Worm (Caenorhabditis elegans): ENCODE measurements around the gene F32D8.7.

F32D8.7 gene

DNA sequence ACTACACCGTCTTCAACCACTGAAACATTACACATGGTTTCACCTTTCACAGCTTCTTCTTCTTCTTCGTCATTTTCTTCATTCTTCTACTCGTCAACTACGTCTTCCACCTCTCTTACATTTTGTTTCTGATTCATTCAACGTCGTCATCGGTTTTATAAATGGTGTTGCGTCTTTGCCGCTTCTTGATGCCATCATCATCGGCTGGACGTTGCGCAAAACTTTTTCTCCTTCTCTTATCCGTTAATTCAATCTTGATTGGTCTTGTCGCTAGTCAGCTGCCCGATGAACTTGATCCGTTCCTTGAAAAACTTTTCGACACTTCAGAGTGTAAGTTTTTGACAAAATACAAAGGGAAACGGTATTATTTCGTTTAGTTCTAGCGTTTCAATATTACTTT lies 394 bp downstream of the F32D8.7 start:
- no peak for TF ChIP-seq unc-62 (GFP tag; optimal IDR thresholded peaks at IDR 0.05)
- TF ChIP-seq elt-1 (tag; optimal IDR thresholded peaks at IDR 0.05; ENCODE audit: borderline replicate concordance, insufficient read depth): peak; percentile 64

ce11 chrV:10901125-10901524 lies 2.9 kb downstream of the F32D8.7 start, which contains the start of gene spp-16:
TSS of gene spp-16 (minus strand) at chrV:10901303.
- TF ChIP-seq sem-2 (GFP tag; optimal IDR thresholded peaks at IDR 0.05): no peak

ce11 chrV:10902682-10903081 lies 4.4 kb downstream of the F32D8.7 start, which contains the start of gene F32D8.8:
TSS of gene F32D8.8 (minus strand) at chrV:10902782.
- no peak for TF ChIP-seq ceh-39 (tag; optimal IDR thresholded peaks at IDR 0.05)
- TF ChIP-seq unc-120 (tag; optimal IDR thresholded peaks at IDR 0.05; ENCODE audit: poor library complexity, severe bottlenecking): no peak
- TF ChIP-seq nhr-76 (tag; optimal IDR thresholded peaks at IDR 0.05): no peak
- TF ChIP-seq nhr-2 (tag; optimal IDR thresholded peaks at IDR 0.05): no peak
- TF ChIP-seq ces-1 (GFP tag; optimal IDR thresholded peaks at IDR 0.05): no peak
- TF ChIP-seq unc-62 (GFP tag; optimal IDR thresholded peaks at IDR 0.05): no peak
- TF ChIP-seq cnd-1 (tag; optimal IDR thresholded peaks at IDR 0.05): no peak
- TF ChIP-seq nhr-237 (tag; optimal IDR thresholded peaks at IDR 0.05): no peak

ce11 chrV:10903748-10904147 lies 5.5 kb downstream of the F32D8.7 start, which contains the start of gene F32D8.15:
TSS of gene F32D8.15 (plus strand) at chrV:10904048.
- TF ChIP-seq ceh-39 (tag; optimal IDR thresholded peaks at IDR 0.05) (no peak), ces-1 (GFP tag; optimal IDR thresholded peaks at IDR 0.05) (peak; percentile 48)

ce11 chrV:10904795-10905194 lies 6.6 kb downstream of the F32D8.7 start:
- no peak for TF ChIP-seq bed-3 (GFP tag; optimal IDR thresholded peaks at IDR 0.05)
- no peak for TF ChIP-seq ceh-83 (GFP tag; optimal IDR thresholded peaks at IDR 0.05)
- TF ChIP-seq ces-1 (GFP tag; optimal IDR thresholded peaks at IDR 0.05): peak; percentile 68
- no peak for TF ChIP-seq nhr-12 (tag; optimal IDR thresholded peaks at IDR 0.05)
- TF ChIP-seq snpc-4 (tag; optimal IDR thresholded peaks at IDR 0.05): no peak
- no peak for TF ChIP-seq unc-62 (GFP tag; optimal IDR thresholded peaks at IDR 0.05)
- no peak for TF ChIP-seq ceh-43 (GFP tag; optimal IDR thresholded peaks at IDR 0.05)
- no peak for TF ChIP-seq lin-32 (GFP tag; optimal IDR thresholded peaks at IDR 0.05)
- TF ChIP-seq lin-13 (tag; optimal IDR thresholded peaks at IDR 0.05): no peak
- no peak for TF ChIP-seq ceh-39 (tag; optimal IDR thresholded peaks at IDR 0.05)
- TF ChIP-seq unc-120 (tag; optimal IDR thresholded peaks at IDR 0.05; ENCODE audit: poor library complexity, severe bottlenecking): peak; percentile 6
- no peak for TF ChIP-seq sem-2 (GFP tag; optimal IDR thresholded peaks at IDR 0.05)
- TF ChIP-seq unc-39 (tag; optimal IDR thresholded peaks at IDR 0.05): no peak

ce11 chrV:10909071-10909470 lies 10.8 kb downstream of the F32D8.7 start, which contains the start of gene zzz-1:
TSS of gene zzz-1 (minus strand) at chrV:10909171.
- TF ChIP-seq unc-120 (tag; optimal IDR thresholded peaks at IDR 0.05; ENCODE audit: poor library complexity, severe bottlenecking) (no peak), mab-5 (tag; optimal IDR thresholded peaks at IDR 0.05) (no peak), ces-1 (GFP tag; optimal IDR thresholded peaks at IDR 0.05) (no peak), lin-13 (tag; optimal IDR thresholded peaks at IDR 0.05) (no peak), ceh-83 (GFP tag; optimal IDR thresholded peaks at IDR 0.05) (no peak), mep-1 (tag; optimal IDR thresholded peaks at IDR 0.05) (no peak)

DNA sequence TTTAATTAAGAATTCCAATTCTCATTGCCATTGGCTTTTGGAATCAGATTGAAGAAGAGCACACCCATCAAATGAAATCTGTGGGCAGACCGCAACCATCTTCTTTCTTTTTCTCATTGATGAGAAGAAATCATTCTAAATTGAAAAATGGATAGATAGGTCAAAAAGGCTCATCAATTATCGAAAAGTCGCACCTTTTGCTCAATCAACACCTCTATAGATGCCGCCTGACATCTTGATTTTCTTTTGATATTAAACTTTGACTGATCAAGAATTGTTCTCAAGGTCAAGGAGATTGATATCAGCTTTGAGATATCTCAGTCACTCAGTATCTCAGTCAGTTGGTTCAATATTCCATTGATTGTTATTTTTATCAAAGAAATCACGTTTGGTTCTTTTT lies 11.7 kb downstream of the F32D8.7 start:
- TF ChIP-seq drap-1 (GFP tag; optimal IDR thresholded peaks at IDR 0.05) (no peak), nhr-28 (tag; optimal IDR thresholded peaks at IDR 0.05) (no peak), lin-13 (tag; optimal IDR thresholded peaks at IDR 0.05) (no peak), elt-3 (tag; optimal IDR thresholded peaks at IDR 0.05) (no peak), flh-1 (GFP tag; optimal IDR thresholded peaks at IDR 0.05) (no peak), bed-3 (GFP tag; optimal IDR thresholded peaks at IDR 0.05) (no peak), ceh-83 (GFP tag; optimal IDR thresholded peaks at IDR 0.05) (no peak), mab-5 (tag; optimal IDR thresholded peaks at IDR 0.05) (no peak), unc-120 (tag; optimal IDR thresholded peaks at IDR 0.05; ENCODE audit: poor library complexity, severe bottlenecking) (no peak)

- TF ChIP-seq elt-1 (tag; optimal IDR thresholded peaks at IDR 0.05; ENCODE audit: borderline replicate concordance, insufficient read depth): no peak
- peak; percentile 81 for TF ChIP-seq unc-62 (GFP tag; optimal IDR thresholded peaks at IDR 0.05)
- TF ChIP-seq unc-39 (tag; optimal IDR thresholded peaks at IDR 0.05): no peak
Measured at ce11 chrV:10915922-10916321, 17.7 kb downstream of the F32D8.7 start.
